Worm (Caenorhabditis elegans): ENCODE measurements around the gene gpd-1.

ce11 chrII:10379546-10379945 is 14.4 kb upstream of the gpd-1 start:
- TF ChIP-seq php-3 (GFP tag; IDR thresholded peaks at IDR 0.05) (no peak), T20F7.1 (GFP tag; optimal IDR thresholded peaks at IDR 0.05) (no peak), nhr-237 (tag; optimal IDR thresholded peaks at IDR 0.05) (no peak), lsy-2 (tag; optimal IDR thresholded peaks at IDR 0.05) (no peak)

Measured in whole organism, L4 larva.